Fruit fly (Drosophila melanogaster) S2 (cell line): ENCODE data around the gene Tak1.

ENCODE experiments used
- CG8478 ChIP-seq: fragments of >200 bp; optimal IDR thresholded peaks from 2 replicates; lab custom pipeline; 2018
- CTCF ChIP-seq, 2 experiments: fragments of >200 bp; optimal IDR thresholded peaks; 2 replicates each; lab custom pipeline; 2018

dm6 chrX:20495767-20496656 is 28.7 kb downstream of the Tak1 start:
- TF ChIP-seq CG8478 (lab: Kevin White, UChicago) (no peak), CTCF (optimal IDR thresholded peaks at IDR 0.05; lab: Kevin White, UChicago) (no peak)
